Fruit fly (Drosophila melanogaster) whole organism, embryonic: ENCODE results near the gene Alp13.

Source experiments
- CG11085 ChIP-seq: fragments of 200-800 bp; sonication (Bioruptor generic); IDR thresholded peaks from 2 replicates; pipeline ENCODE4 v1.3.6; 2022; ENCODE audit warnings: missing biosample characterization, missing genetic modification characterization
- CG11456 ChIP-seq: fragments of 200-800 bp; sonication (Bioruptor generic); IDR thresholded peaks from 3 replicates; pipeline ENCODE4 v1.3.6; 2022; ENCODE audit warnings: missing biosample characterization, missing genetic modification characterization
- CG12155 ChIP-seq: fragments of 200-800 bp; sonication (Bioruptor generic); optimal IDR thresholded peaks from 3 replicates; lab custom pipeline; 2016; ENCODE audit warnings: missing biosample characterization, missing genetic modification characterization
- CG1233 ChIP-seq: fragments of 200-800 bp; sonication (Bioruptor generic); optimal IDR thresholded peaks from 4 replicates; lab custom pipeline; 2018; ENCODE audit warnings: missing biosample characterization, mild to moderate bottlenecking, missing genetic modification characterization
- CG13123 ChIP-seq: fragments of 200-800 bp; sonication (Bioruptor generic); optimal IDR thresholded peaks from 2 replicates; lab custom pipeline; 2016; ENCODE audit warnings: missing biosample characterization, missing genetic modification characterization
- CG13894 ChIP-seq: fragments of 200-800 bp; sonication (Bioruptor generic); optimal IDR thresholded peaks from 3 replicates; lab custom pipeline; 2018; ENCODE audit warnings: missing biosample characterization, mild to moderate bottlenecking, missing genetic modification characterization, moderate library complexity
- CG1529 ChIP-seq: fragments of 200-800 bp; sonication (Bioruptor generic); optimal IDR thresholded peaks from 3 replicates; lab custom pipeline; 2018; ENCODE audit warnings: missing biosample characterization, missing genetic modification characterization
- CG15479 ChIP-seq: fragments of 200-800 bp; sonication (Bioruptor generic); optimal IDR thresholded peaks from 3 replicates; lab custom pipeline; 2019; ENCODE audit warnings: missing biosample characterization, mild to moderate bottlenecking, missing genetic modification characterization, moderate library complexity
- CG18619 ChIP-seq: fragments of 200-800 bp; sonication (Bioruptor generic); optimal IDR thresholded peaks from 3 replicates; lab custom pipeline; 2017; ENCODE audit warnings: missing biosample characterization, mild to moderate bottlenecking, missing genetic modification characterization
- CG18764 ChIP-seq: fragments of 200-800 bp; sonication (Bioruptor generic); optimal IDR thresholded peaks from 3 replicates; lab custom pipeline; 2016; ENCODE audit warnings: missing biosample characterization, missing genetic modification characterization
- CG4360 ChIP-seq: fragments of 200-800 bp; sonication (Bioruptor generic); IDR thresholded peaks from 2 replicates; pipeline ENCODE4 v1.3.6; 2022; ENCODE audit warnings: missing biosample characterization, missing genetic modification characterization
- CG6791 ChIP-seq: fragments of 200-800 bp; sonication (Bioruptor generic); IDR thresholded peaks from 3 replicates; pipeline ENCODE4 v1.3.6; 2022; ENCODE audit warnings: missing biosample characterization, missing genetic modification characterization; ENCODE audit not compliant: partially characterized antibody
- CG7987 ChIP-seq: fragments of 200-800 bp; sonication (Bioruptor generic); optimal IDR thresholded peaks from 2 replicates; lab custom pipeline; 2018; ENCODE audit warnings: missing biosample characterization, mild to moderate bottlenecking, missing genetic modification characterization, moderate library complexity
- CG8089 ChIP-seq: fragments of 200-800 bp; sonication (Bioruptor generic); optimal IDR thresholded peaks from 3 replicates; lab custom pipeline; 2016; ENCODE audit warnings: missing biosample characterization, missing genetic modification characterization
- D19A ChIP-seq: fragments of 200-800 bp; optimal IDR thresholded peaks from 3 replicates; lab custom pipeline; 2019; ENCODE audit warnings: missing biosample characterization, mild to moderate bottlenecking, missing genetic modification characterization, moderate library complexity
- E2f1 ChIP-seq: fragments of 200-800 bp; sonication (Bioruptor generic); IDR thresholded peaks from 2 replicates; pipeline ENCODE4 v1.3.6; 2022; ENCODE audit warnings: missing biosample characterization, missing genetic modification characterization
- ERR ChIP-seq: fragments of 200-800 bp; sonication (Bioruptor generic); optimal IDR thresholded peaks from 2 replicates; lab custom pipeline; 2016; ENCODE audit warnings: missing biosample characterization, missing genetic modification characterization
- Ets65A ChIP-seq: fragments of 200-800 bp; sonication (Bioruptor generic); peaks from one replicate; lab custom pipeline; 2016; ENCODE audit warnings: missing biosample characterization, missing genetic modification characterization
- Fer1 ChIP-seq: fragments of 200-800 bp; sonication (Bioruptor generic); optimal IDR thresholded peaks from 2 replicates; lab custom pipeline; 2017; ENCODE audit warnings: missing biosample characterization, mild to moderate bottlenecking, missing genetic modification characterization
- HLH4C ChIP-seq: fragments of 200-800 bp; sonication (Bioruptor generic); IDR thresholded peaks from 3 replicates; pipeline ENCODE4 v1.3.6; 2022; ENCODE audit warnings: missing biosample characterization, missing genetic modification characterization; ENCODE audit not compliant: partially characterized antibody
- Hey ChIP-seq: fragments of 200-800 bp; sonication (Bioruptor generic); optimal IDR thresholded peaks from 3 replicates; lab custom pipeline; 2018; ENCODE audit warnings: missing biosample characterization, mild to moderate bottlenecking, missing genetic modification characterization
- Hr39 ChIP-seq: fragments of >200 bp; optimal IDR thresholded peaks from 2 replicates; lab custom pipeline; 2017
- Mes4 ChIP-seq: fragments of 200-800 bp; sonication (Bioruptor generic); optimal IDR thresholded peaks from 2 replicates; lab custom pipeline; 2016; ENCODE audit warnings: missing biosample characterization, missing genetic modification characterization
- NFAT ChIP-seq: fragments of 200-800 bp; sonication (Bioruptor generic); IDR thresholded peaks from 2 replicates; pipeline ENCODE4 v1.3.6; 2022; ENCODE audit warnings: missing biosample characterization, missing genetic modification characterization
- Nf-YC ChIP-seq: fragments of 200-800 bp; optimal IDR thresholded peaks from 3 replicates; lab custom pipeline; 2019; ENCODE audit warnings: missing biosample characterization, mild to moderate bottlenecking, missing genetic modification characterization, moderate library complexity
- YL-1 ChIP-seq: fragments of 200-800 bp; sonication (Bioruptor generic); optimal IDR thresholded peaks from 3 replicates; lab custom pipeline; 2017; ENCODE audit warnings: missing biosample characterization, mild to moderate bottlenecking, missing genetic modification characterization
- chinmo ChIP-seq: fragments of 200-800 bp; sonication (Bioruptor generic); IDR thresholded peaks from 4 replicates; pipeline ENCODE4 v1.3.6; 2022; ENCODE audit warnings: missing biosample characterization, missing genetic modification characterization; ENCODE audit not compliant: partially characterized antibody
- exex ChIP-seq: fragments of 200-800 bp; sonication (Bioruptor generic); optimal IDR thresholded peaks from 4 replicates; lab custom pipeline; 2018; ENCODE audit warnings: missing biosample characterization, mild to moderate bottlenecking, missing genetic modification characterization, moderate library complexity
- fd3F ChIP-seq: fragments of 200-800 bp; sonication (Bioruptor generic); optimal IDR thresholded peaks from 2 replicates; lab custom pipeline; 2018; ENCODE audit warnings: missing biosample characterization, mild to moderate bottlenecking, missing genetic modification characterization, moderate library complexity
- gem ChIP-seq: fragments of 200-800 bp; sonication (Bioruptor generic); optimal IDR thresholded peaks from 2 replicates; lab custom pipeline; 2019; ENCODE audit warnings: missing biosample characterization, mild to moderate bottlenecking, missing genetic modification characterization, moderate library complexity
- gsb ChIP-seq: fragments of 200-800 bp; sonication (Bioruptor generic); IDR thresholded peaks from 2 replicates; pipeline ENCODE4 v1.3.6; 2022; ENCODE audit warnings: missing biosample characterization, missing genetic modification characterization
- hb ChIP-seq: fragments of 200-800 bp; sonication (Bioruptor generic); IDR thresholded peaks from 3 replicates; pipeline ENCODE4 v1.3.6; 2022; ENCODE audit warnings: missing biosample characterization, missing genetic modification characterization; ENCODE audit not compliant: partially characterized antibody
- hkb ChIP-seq, 2 experiments: fragments of 200-800 bp in 1 of 2; fragments of >200 bp in 1 of 2; sonication (Bioruptor generic) in 1 of 2; IDR thresholded peaks in 1 of 2; optimal IDR thresholded peaks in 1 of 2; 2 replicates each; pipeline versions ENCODE4 v1.3.6 to Lab custom; 2017 to 2022; ENCODE audit warnings: missing biosample characterization in 1 of 2, missing genetic modification characterization in 1 of 2
- jing ChIP-seq: fragments of 200-800 bp; sonication (Bioruptor generic); optimal IDR thresholded peaks from 2 replicates; lab custom pipeline; 2018; ENCODE audit warnings: missing biosample characterization, mild to moderate bottlenecking, missing genetic modification characterization
- nom ChIP-seq: fragments of 200-800 bp; sonication (Bioruptor generic); optimal IDR thresholded peaks from 2 replicates; lab custom pipeline; 2017; ENCODE audit warnings: missing biosample characterization, missing genetic modification characterization, mild to moderate bottlenecking, moderate library complexity, missing genetic modification reagents
- org-1 ChIP-seq: fragments of 200-800 bp; sonication (Bioruptor generic); optimal IDR thresholded peaks from 2 replicates; lab custom pipeline; 2017; ENCODE audit warnings: missing biosample characterization, missing genetic modification characterization
- sc ChIP-seq, 3 experiments: fragments of >200 bp in 2 of 3; fragments of 200-800 bp in 1 of 3; sonication (Bioruptor generic) in 1 of 3; optimal IDR thresholded peaks; 2 replicates in 2 of 3; 3 replicates in 1 of 3; lab custom pipeline; 2017; ENCODE audit warnings: mild to moderate bottlenecking in 1 of 3, missing biosample characterization in 1 of 3, missing genetic modification characterization in 1 of 3, missing genetic modification reagents in 1 of 3
- scrt ChIP-seq: fragments of 200-800 bp; sonication (Bioruptor generic); optimal IDR thresholded peaks from 2 replicates; lab custom pipeline; 2018; ENCODE audit warnings: missing biosample characterization, mild to moderate bottlenecking, missing genetic modification characterization, moderate library complexity
- sens ChIP-seq: fragments of 200-800 bp; sonication (Bioruptor generic); peaks from one replicate; lab custom pipeline; 2016; ENCODE audit warnings: missing biosample characterization, missing genetic modification characterization
- tio ChIP-seq: fragments of 200-800 bp; sonication (Bioruptor generic); optimal IDR thresholded peaks from 2 replicates; lab custom pipeline; 2017; ENCODE audit warnings: missing biosample characterization, missing genetic modification characterization, inconsistent platforms
- vfl ChIP-seq: fragments of 200-800 bp; sonication (Bioruptor generic); optimal IDR thresholded peaks from 2 replicates; lab custom pipeline; 2016; ENCODE audit warnings: missing biosample characterization, missing genetic modification characterization
- vvl ChIP-seq: fragments of 200-800 bp; sonication (Bioruptor generic); IDR thresholded peaks from 2 replicates; pipeline ENCODE4 v1.3.6; 2022; ENCODE audit warnings: missing biosample characterization, missing genetic modification characterization
- wdn ChIP-seq: fragments of 200-800 bp; sonication (Bioruptor generic); IDR thresholded peaks from 2 replicates; pipeline ENCODE4 v1.3.6; 2022; ENCODE audit warnings: missing biosample characterization, missing genetic modification characterization
- yki ChIP-seq: fragments of >200 bp; optimal IDR thresholded peaks from 3 replicates; lab custom pipeline; 2018

Gene Alp13

dm6 chr3R:10115797-10116196, 40.6 kb upstream of the Alp13 start:
- TF ChIP-seq HLH4C (GFP tag; lab: Robert Waterston, UW), result no peak
- TF ChIP-seq CG1529, result no peak
- TF ChIP-seq wdn (GFP tag; lab: Robert Waterston, UW), result no peak
- peak; percentile 6 for TF ChIP-seq CG13894 (tag; lab: Kevin White, UChicago)
- TF ChIP-seq Mes4, result no peak
- no peak for TF ChIP-seq CG18619 (GFP tag; lab: Kevin White, UChicago)
- no peak for TF ChIP-seq org-1 (GFP tag; lab: Kevin White, UChicago)
- no peak for TF ChIP-seq vfl (GFP tag; lab: Kevin White, UChicago)
- TF ChIP-seq chinmo, result 0 out of 4 replicates have a peak, but pooled peaks have one; percentile 24

dm6 chr3R:10114915-10115534, 39.9 kb upstream of the Alp13 start:
- TF ChIP-seq vvl (GFP tag; lab: Robert Waterston, UW), result no peak
- TF ChIP-seq CG11456 (GFP tag; lab: Robert Waterston, UW), result no peak
- no peak for TF ChIP-seq CG12155 (GFP tag; lab: Kevin White, UChicago)
- TF ChIP-seq D19A (tag; lab: Kevin White, UChicago), result no peak
- no peak for TF ChIP-seq sc (optimal IDR thresholded peaks at IDR 0.05; lab: Kevin White, UChicago)
- no peak for TF ChIP-seq sc (GFP tag; optimal IDR thresholded peaks at IDR 0.05; lab: Kevin White, UChicago)
- TF ChIP-seq nom, result peak; percentile 74
- TF ChIP-seq CG6791, result no peak
- TF ChIP-seq CG11085 (GFP tag; lab: Robert Waterston, UW), result no peak
- no peak for TF ChIP-seq CG7987 (GFP tag; lab: Kevin White, UChicago)
- peak; percentile 31 for TF ChIP-seq sens (GFP tag; lab: Kevin White, UChicago)
- no peak for TF ChIP-seq CG1233 (GFP tag; lab: Kevin White, UChicago)
- no peak for TF ChIP-seq CG8089 (GFP tag; lab: Kevin White, UChicago)
- no peak for TF ChIP-seq ERR (GFP tag; lab: Kevin White, UChicago)
- peak; percentile 44 for TF ChIP-seq exex (tag; lab: Kevin White, UChicago)
- TF ChIP-seq fd3F, result no peak
- TF ChIP-seq yki (lab: Kevin White, UChicago), result no peak
- TF ChIP-seq CG18764 (GFP tag; lab: Kevin White, UChicago), result no peak
- TF ChIP-seq E2f1 (GFP tag; lab: Robert Waterston, UW), result no peak
- TF ChIP-seq gsb (GFP tag; lab: Robert Waterston, UW), result 0 out of 2 replicates have a peak, but pooled peaks have one; percentile 8
- no peak for TF ChIP-seq Fer1
- no peak for TF ChIP-seq hkb (optimal IDR thresholded peaks at IDR 0.05; lab: Kevin White, UChicago)
- no peak for TF ChIP-seq hkb (GFP tag; IDR thresholded peaks at IDR 0.05; lab: Robert Waterston, UW)
- no peak for TF ChIP-seq tio (GFP tag; lab: Kevin White, UChicago)
- TF ChIP-seq CG15479 (GFP tag; lab: Kevin White, UChicago), result peak; percentile 89
- no peak for TF ChIP-seq CG13123 (GFP tag; lab: Kevin White, UChicago)
- TF ChIP-seq gem (tag; lab: Kevin White, UChicago), result no peak
- TF ChIP-seq hb (GFP tag; lab: Robert Waterston, UW), result no peak
- no peak for TF ChIP-seq YL-1 (GFP tag; lab: Kevin White, UChicago)
- no peak for TF ChIP-seq CG4360 (GFP tag; lab: Robert Waterston, UW)
- no peak for TF ChIP-seq Hr39 (lab: Kevin White, UChicago)
- no peak for TF ChIP-seq NFAT (GFP tag; lab: Robert Waterston, UW)
- TF ChIP-seq scrt, result no peak
- TF ChIP-seq jing, result no peak
- TF ChIP-seq Nf-YC (tag; lab: Kevin White, UChicago), result no peak
- TF ChIP-seq Ets65A (GFP tag; lab: Kevin White, UChicago), result peak; percentile 46
- TF ChIP-seq Hey, result no peak
- TF ChIP-seq, all 482 proteins: peak for 6
